Worm (Caenorhabditis elegans) whole organism, early embryonic: ENCODE measurements around the gene Y44A6C.2.

Source experiments
- B0310.2 ChIP-seq: sonication (generic microtip); optimal IDR thresholded peaks from 2 replicates; lab custom pipeline; 2016; ENCODE audit warnings: mild to moderate bottlenecking, missing genetic modification characterization, missing compliant biosample characterization
- F13C5.2 ChIP-seq: sonication (generic microtip); optimal IDR thresholded peaks from 2 replicates; lab custom pipeline; 2017; ENCODE audit warnings: mild to moderate bottlenecking, missing genetic modification characterization, inconsistent platforms, missing compliant biosample characterization
- aly-1 ChIP-seq: sonication (generic microtip); optimal IDR thresholded peaks from 2 replicates; lab custom pipeline; 2016; ENCODE audit warnings: missing genetic modification characterization, missing compliant biosample characterization
- ama-1 ChIP-seq: fragments of 150-350 bp; optimal IDR thresholded peaks from 2 replicates; lab custom pipeline; 2014
- ceh-13 ChIP-seq: fragments of 200-800 bp; sonication (Bioruptor generic); optimal IDR thresholded peaks from 2 replicates; lab custom pipeline; 2018; ENCODE audit warnings: mild to moderate bottlenecking, missing genetic modification characterization, missing compliant biosample characterization
- ceh-36 ChIP-seq: sonication (generic microtip); optimal IDR thresholded peaks from 2 replicates; lab custom pipeline; 2016; ENCODE audit warnings: missing genetic modification characterization, inconsistent platforms, missing compliant biosample characterization
- ets-7 ChIP-seq: sonication (generic microtip); optimal IDR thresholded peaks from 2 replicates; lab custom pipeline; 2016; ENCODE audit warnings: missing genotype, missing genetic modification characterization, missing compliant biosample characterization
- flt-1 ChIP-seq: fragments of 200-800 bp; sonication (Bioruptor generic); IDR thresholded peaks from 2 replicates; pipeline ENCODE4 v1.3.6; 2022; ENCODE audit warnings: missing genetic modification characterization, missing compliant biosample characterization
- hmbx-1 ChIP-seq: sonication (generic microtip); optimal IDR thresholded peaks from 2 replicates; lab custom pipeline; 2016; ENCODE audit warnings: mild to moderate bottlenecking, missing genetic modification characterization, missing compliant biosample characterization
- hmg-4 ChIP-seq: fragments of 200-800 bp; sonication (Bioruptor generic); optimal IDR thresholded peaks from 2 replicates; lab custom pipeline; 2018; ENCODE audit warnings: mild to moderate bottlenecking, missing genetic modification characterization, missing compliant biosample characterization
- hnd-1 ChIP-seq: sonication (generic microtip); optimal IDR thresholded peaks from 2 replicates; lab custom pipeline; 2016; ENCODE audit warnings: missing genetic modification characterization, missing compliant biosample characterization
- pes-1 ChIP-seq: fragments of 200-800 bp; sonication (Bioruptor generic); IDR thresholded peaks from 2 replicates; pipeline ENCODE4 v1.3.6; 2022; ENCODE audit warnings: missing genetic modification reagents, missing genetic modification characterization, missing compliant biosample characterization
- scrt-1 ChIP-seq: fragments of 200-800 bp; sonication (Bioruptor generic); IDR thresholded peaks from 2 replicates; pipeline ENCODE4 v1.3.6; 2022; ENCODE audit warnings: missing genetic modification characterization, missing compliant biosample characterization
- sea-1 ChIP-seq: fragments of 200-800 bp; sonication (Bioruptor generic); conservative IDR thresholded peaks from 2 replicates; pipeline ENCODE4 v1.3.6; 2022; ENCODE audit warnings: missing genetic modification characterization, missing compliant biosample characterization
- tbx-11 ChIP-seq: fragments of 200-800 bp; sonication (Bioruptor generic); IDR thresholded peaks from 2 replicates; pipeline ENCODE4 v1.3.6; 2022; ENCODE audit warnings: missing genetic modification characterization, missing compliant biosample characterization
- tbx-37 ChIP-seq: fragments of 200-800 bp; sonication (Bioruptor generic); conservative IDR thresholded peaks from 2 replicates; pipeline ENCODE4 v1.3.6; 2022; ENCODE audit warnings: missing genetic modification reagents, missing genetic modification characterization, missing compliant biosample characterization
- tra-4 ChIP-seq: sonication (generic microtip); optimal IDR thresholded peaks from 2 replicates; lab custom pipeline; 2017; ENCODE audit warnings: missing genetic modification characterization, missing compliant biosample characterization

The Y44A6C.2 gene

DNA sequence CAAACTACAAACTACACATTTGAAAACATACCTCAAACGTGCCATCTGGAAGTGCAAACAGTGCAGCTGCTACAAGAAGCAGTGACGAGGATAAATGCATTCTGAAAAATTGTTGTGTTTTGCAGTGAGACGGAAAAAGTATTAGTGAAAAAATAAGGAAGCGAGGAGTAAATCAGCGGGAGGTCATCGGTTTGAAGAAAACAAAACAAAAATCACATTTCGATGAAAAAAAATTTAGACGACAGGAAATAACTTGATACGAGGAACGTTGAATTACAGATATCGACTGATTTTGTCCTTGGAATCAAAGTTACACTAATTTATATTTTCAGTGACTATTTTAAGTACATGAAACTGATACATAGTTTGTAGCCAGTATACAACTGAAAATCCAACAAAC is 30.4 kb upstream of the Y44A6C.2 start, which contains the start of gene F53F8.4:
Gene F53F8.4 (minus strand): TSS at position 101 of the 400 bp plus-strand sequence.
- TF ChIP-seq tbx-37 (GFP tag; lab: Robert Waterston, UW) (no peak), sea-1 (GFP tag; lab: Robert Waterston, UW) (no peak), pes-1 (GFP tag; lab: Robert Waterston, UW) (no peak), ama-1 (lab: Kevin White, UChicago) (no peak), ceh-13 (GFP tag; lab: Kevin White, UChicago) (no peak), tbx-11 (GFP tag; lab: Robert Waterston, UW) (no peak), hnd-1 (tag; lab: Kevin White, UChicago) (no peak)

DNA sequence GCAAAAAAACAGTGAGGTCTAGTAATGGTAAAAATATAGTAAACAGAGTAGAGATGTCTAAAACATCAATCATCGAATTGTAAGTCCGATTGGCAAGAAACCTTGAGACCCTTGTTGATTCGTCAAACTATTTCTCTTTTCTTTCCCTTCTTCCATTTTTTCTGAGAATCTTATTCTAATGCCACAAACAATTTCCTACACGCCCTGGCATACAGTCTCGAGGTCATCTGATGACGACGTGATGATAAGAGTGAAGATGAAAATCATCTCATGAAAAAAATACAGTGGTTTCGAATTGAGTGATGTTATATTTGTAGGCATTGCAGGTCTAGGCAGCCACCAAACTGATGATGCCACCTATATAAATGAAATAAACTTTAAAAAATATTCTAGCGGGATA is 29.1 kb upstream of the Y44A6C.2 start:
- no peak for TF ChIP-seq ceh-13 (GFP tag; lab: Kevin White, UChicago)
- TF ChIP-seq ets-7 (tag; lab: Kevin White, UChicago): no peak
- TF ChIP-seq hmg-4 (GFP tag; lab: Kevin White, UChicago): no peak
- no peak for TF ChIP-seq ceh-36 (tag; lab: Kevin White, UChicago)
- TF ChIP-seq ama-1 (lab: Kevin White, UChicago): no peak
- TF ChIP-seq sea-1 (GFP tag; lab: Robert Waterston, UW): no peak
- no peak for TF ChIP-seq tbx-11 (GFP tag; lab: Robert Waterston, UW)
- no peak for TF ChIP-seq flt-1
- no peak for TF ChIP-seq tbx-37 (GFP tag; lab: Robert Waterston, UW)
- no peak for TF ChIP-seq hnd-1 (tag; lab: Kevin White, UChicago)
- no peak for TF ChIP-seq scrt-1 (GFP tag; lab: Robert Waterston, UW)

DNA sequence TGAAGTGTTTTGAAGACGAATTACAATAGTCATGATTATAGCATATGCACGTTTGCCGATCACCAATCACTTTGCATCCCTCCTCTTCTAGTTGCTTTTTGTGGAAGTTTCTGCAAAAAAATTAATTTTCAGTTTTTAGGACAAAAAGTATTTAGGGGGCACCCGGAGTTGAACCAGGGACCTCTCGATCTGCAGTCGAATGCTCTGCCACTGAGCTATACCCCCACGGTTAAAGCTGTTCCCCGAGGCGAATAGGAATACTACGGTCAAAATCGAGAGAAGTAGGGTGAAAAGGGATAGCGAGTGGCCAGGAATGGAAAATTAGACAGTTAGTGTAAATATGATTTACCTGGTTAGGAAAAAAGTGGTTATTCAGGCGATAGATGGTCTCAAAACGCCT is 28.1 kb upstream of the Y44A6C.2 start:
- peak; percentile 66 for TF ChIP-seq tbx-37 (GFP tag; lab: Robert Waterston, UW)
- TF ChIP-seq sea-1 (GFP tag; lab: Robert Waterston, UW): peak; percentile 74; the same call in 1 of the 2 replicates
- peak; percentile 66 for TF ChIP-seq flt-1
- TF ChIP-seq aly-1: peak; percentile 59
- TF ChIP-seq hmg-4 (GFP tag; lab: Kevin White, UChicago): peak; percentile 79
- TF ChIP-seq hnd-1 (tag; lab: Kevin White, UChicago): peak; percentile 49
- TF ChIP-seq tra-4 (tag; lab: Kevin White, UChicago): peak; percentile 35
- peak; percentile 12 for TF ChIP-seq B0310.2 (tag; lab: Kevin White, UChicago)
- peak; percentile 74 for TF ChIP-seq F13C5.2 (tag; lab: Kevin White, UChicago)
- TF ChIP-seq tbx-11 (GFP tag; lab: Robert Waterston, UW): peak; percentile 78
- TF ChIP-seq hmbx-1 (tag; lab: Kevin White, UChicago): peak; percentile 42
- peak; percentile 83; the same call in 1 of the 2 replicates for TF ChIP-seq scrt-1 (GFP tag; lab: Robert Waterston, UW)
- peak; percentile 52 for TF ChIP-seq ceh-36 (tag; lab: Kevin White, UChicago)
- TF ChIP-seq ama-1 (lab: Kevin White, UChicago): no peak
- peak; percentile 54 for TF ChIP-seq ceh-13 (GFP tag; lab: Kevin White, UChicago)
- peak; percentile 84 for TF ChIP-seq pes-1 (GFP tag; lab: Robert Waterston, UW)
- no peak for TF ChIP-seq ets-7 (tag; lab: Kevin White, UChicago)

DNA sequence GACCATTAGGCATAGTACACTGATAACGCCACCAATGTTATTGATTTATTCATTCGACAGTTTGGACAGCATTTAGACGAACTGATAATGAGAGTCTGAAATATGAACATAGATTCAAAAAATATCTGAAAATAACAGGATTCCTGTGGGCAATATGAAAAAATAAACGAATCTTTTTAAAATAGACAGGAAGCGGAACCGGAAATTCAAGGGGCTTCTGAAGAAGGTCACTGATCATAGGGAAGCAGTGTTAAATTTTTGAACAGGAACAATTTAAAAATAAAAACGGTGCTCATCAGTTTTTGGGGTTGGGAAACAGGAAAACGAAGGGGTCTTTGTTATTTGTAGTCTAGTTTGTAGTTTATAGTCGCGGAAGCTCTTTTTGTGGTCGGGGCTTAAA is 23.8 kb upstream of the Y44A6C.2 start, which contains the start of gene F53F8.7:
Gene F53F8.7 (minus strand): TSS at position 101 of the 400 bp plus-strand sequence.
- no peak for TF ChIP-seq flt-1

DNA sequence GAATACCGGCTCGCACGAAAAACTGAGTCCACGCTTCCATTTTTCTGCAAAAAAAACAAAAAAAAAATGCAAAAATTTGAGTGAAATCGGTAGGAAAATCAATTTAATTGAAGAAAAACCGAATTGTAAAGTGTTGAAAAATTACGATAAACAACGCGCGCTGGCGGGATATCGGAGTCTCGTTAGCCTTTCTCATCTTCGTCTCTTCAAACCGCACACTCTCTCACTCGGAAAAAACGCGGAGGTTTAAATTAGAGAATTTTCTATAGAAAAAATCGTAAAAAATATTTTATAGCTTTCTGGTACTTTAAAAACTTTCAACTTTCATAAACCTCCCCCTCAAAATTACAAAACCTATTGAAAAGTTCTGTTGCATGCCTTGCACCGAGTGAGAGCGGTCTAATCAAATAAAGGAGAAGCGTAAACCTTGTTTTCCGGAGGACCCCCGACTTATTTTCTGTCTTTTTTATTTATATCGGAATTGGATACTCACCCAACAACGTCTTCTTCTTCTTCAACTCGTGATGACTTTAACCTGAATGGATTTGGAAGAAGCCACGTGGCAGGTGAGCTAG is 17.9 kb upstream of the Y44A6C.2 start, which contains the start of the genes F53F8.5 and F53F8.6:
Gene F53F8.5 (minus strand): TSS at position 52 of the 575 bp plus-strand sequence.
Gene F53F8.6 (plus strand): TSS at position 230 of the 575 bp plus-strand sequence.
- TF ChIP-seq aly-1 (no peak), tbx-37 (GFP tag; lab: Robert Waterston, UW) (0 out of 2 replicates have a peak, but pooled peaks have one; percentile 20), hmg-4 (GFP tag; lab: Kevin White, UChicago) (no peak), pes-1 (GFP tag; lab: Robert Waterston, UW) (no peak), tra-4 (tag; lab: Kevin White, UChicago) (no peak), ceh-36 (tag; lab: Kevin White, UChicago) (no peak), tbx-11 (GFP tag; lab: Robert Waterston, UW) (no peak)

DNA sequence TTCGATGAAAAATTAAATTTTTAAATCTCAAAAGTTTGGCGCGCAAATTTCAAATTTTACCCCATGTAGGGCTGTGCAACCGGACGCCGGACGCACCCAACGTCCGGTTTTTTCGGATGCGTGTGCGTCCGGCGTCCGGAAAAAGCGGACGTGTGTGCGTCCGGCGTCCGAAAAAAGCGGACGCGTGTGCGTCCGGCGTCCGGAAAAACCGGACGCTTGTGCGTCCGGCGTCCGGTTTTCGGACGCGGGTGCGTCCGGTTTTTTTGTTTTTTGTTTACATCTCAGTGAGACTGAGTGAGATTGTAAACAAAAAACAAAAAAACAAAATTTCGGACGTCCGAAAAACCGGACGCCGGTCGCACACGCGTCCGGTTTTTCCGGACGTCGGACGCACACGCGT is 16.9 kb upstream of the Y44A6C.2 start:
- TF ChIP-seq pes-1 (GFP tag; lab: Robert Waterston, UW): peak; percentile 42; the same call in 1 of the 2 replicates
- 0 out of 2 replicates have a peak, but pooled peaks have one; percentile 21 for TF ChIP-seq scrt-1 (GFP tag; lab: Robert Waterston, UW)

DNA sequence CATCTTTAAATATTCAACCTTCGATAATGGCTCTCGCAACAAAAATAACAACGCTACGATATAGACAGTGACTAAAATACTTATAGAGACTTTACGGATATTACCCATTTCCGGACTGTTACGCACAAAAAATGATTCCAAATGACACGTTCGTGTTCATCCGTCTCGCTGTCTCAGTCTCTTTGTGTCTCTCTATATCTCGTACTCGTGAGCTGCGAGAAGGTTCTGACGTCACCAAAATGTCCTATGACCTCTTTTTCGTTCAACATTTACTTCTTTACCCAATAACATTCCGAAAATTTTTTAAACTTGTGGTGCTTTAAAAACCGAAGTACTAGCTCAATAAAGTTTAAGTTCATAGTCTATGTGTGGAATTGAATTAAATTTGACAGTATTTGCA is 11.9 kb upstream of the Y44A6C.2 start:
- TF ChIP-seq tbx-37 (GFP tag; lab: Robert Waterston, UW) (no peak), tra-4 (tag; lab: Kevin White, UChicago) (no peak)

DNA sequence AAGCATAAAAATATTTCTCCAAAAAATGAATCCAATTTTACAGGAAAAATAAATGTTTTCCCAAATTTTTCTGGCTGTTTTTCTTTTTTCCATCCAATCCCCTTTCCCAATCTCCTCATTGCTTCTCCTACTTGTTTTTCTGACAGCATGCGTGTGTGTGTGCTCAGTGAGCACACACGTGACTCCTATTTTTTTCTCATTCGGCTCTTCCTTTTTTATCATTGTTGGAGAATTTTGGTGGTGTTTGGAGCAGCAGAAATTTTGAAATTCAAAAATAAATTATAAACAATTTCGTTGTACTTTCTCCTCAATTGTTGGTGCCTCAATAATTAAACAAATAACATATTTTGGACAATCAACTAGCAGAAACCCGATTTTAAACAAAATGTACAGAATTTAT is 11.4 kb upstream of the Y44A6C.2 start:
- TF ChIP-seq hmbx-1 (tag; lab: Kevin White, UChicago) (no peak), tra-4 (tag; lab: Kevin White, UChicago) (no peak), ets-7 (tag; lab: Kevin White, UChicago) (no peak), pes-1 (GFP tag; lab: Robert Waterston, UW) (no peak), ama-1 (lab: Kevin White, UChicago) (no peak), hnd-1 (tag; lab: Kevin White, UChicago) (no peak)
